Fruit fly (Drosophila melanogaster) whole organism, pupa: ENCODE measurements around the gene CG18765.

Experiments
- CG10348 ChIP-seq: fragments of 200-800 bp; sonication (Bioruptor generic); IDR thresholded peaks from 2 replicates; pipeline ENCODE4 v1.3.6; 2022; ENCODE audit warnings: missing biosample characterization, missing genetic modification characterization
- CG12605 ChIP-seq: fragments of 200-800 bp; sonication (Bioruptor generic); IDR thresholded peaks from 2 replicates; pipeline ENCODE4 v1.3.6; 2022; ENCODE audit warnings: missing biosample characterization, missing genetic modification characterization
- CG13204 ChIP-seq: fragments of 200-800 bp; sonication (Bioruptor generic); optimal IDR thresholded peaks from 2 replicates; lab custom pipeline; 2018; ENCODE audit warnings: missing biosample characterization, mild to moderate bottlenecking, missing genetic modification characterization, moderate library complexity
- CG14655 ChIP-seq: fragments of 200-800 bp; sonication (Bioruptor generic); optimal IDR thresholded peaks from 3 replicates; lab custom pipeline; 2017; ENCODE audit warnings: mild to moderate bottlenecking, missing biosample characterization, missing genetic modification reagents, missing genetic modification characterization
- CG15710 ChIP-seq: fragments of 200-800 bp; sonication (Bioruptor generic); optimal IDR thresholded peaks from 2 replicates; lab custom pipeline; 2018; ENCODE audit warnings: missing biosample characterization, mild to moderate bottlenecking, missing genetic modification characterization, moderate library complexity
- CG17806 ChIP-seq: fragments of 200-800 bp; sonication (Bioruptor generic); optimal IDR thresholded peaks from 2 replicates; lab custom pipeline; 2018; ENCODE audit warnings: missing biosample characterization, mild to moderate bottlenecking, missing genetic modification characterization, moderate library complexity
- CG32121 ChIP-seq: fragments of 200-800 bp; sonication (Bioruptor generic); IDR thresholded peaks from 2 replicates; pipeline ENCODE4 v1.3.6; 2022; ENCODE audit warnings: missing biosample characterization, missing genetic modification characterization
- CG34367 ChIP-seq: fragments of 200-800 bp; sonication (Bioruptor generic); optimal IDR thresholded peaks from 2 replicates; lab custom pipeline; 2018; ENCODE audit warnings: missing biosample characterization, mild to moderate bottlenecking, missing genetic modification characterization
- CG4496 ChIP-seq: fragments of 200-800 bp; sonication (Bioruptor generic); IDR thresholded peaks from 3 replicates; pipeline ENCODE4 v1.3.6; 2022; ENCODE audit warnings: missing biosample characterization, missing genetic modification characterization
- CG8159 ChIP-seq: fragments of 200-800 bp; sonication (Bioruptor generic); optimal IDR thresholded peaks from 3 replicates; lab custom pipeline; 2018; ENCODE audit warnings: missing biosample characterization, mild to moderate bottlenecking, missing genetic modification characterization, moderate library complexity
- CG8301 ChIP-seq: fragments of 200-800 bp; sonication (Bioruptor generic); optimal IDR thresholded peaks from 2 replicates; lab custom pipeline; 2018; ENCODE audit warnings: missing biosample characterization, mild to moderate bottlenecking, missing genetic modification characterization
- D1 ChIP-seq: fragments of 200-800 bp; sonication (Bioruptor generic); optimal IDR thresholded peaks from 2 replicates; lab custom pipeline; 2018; ENCODE audit warnings: missing biosample characterization, mild to moderate bottlenecking, missing genetic modification characterization, moderate library complexity
- EcR ChIP-seq: fragments of 200-800 bp; sonication (Bioruptor generic); optimal IDR thresholded peaks from 3 replicates; lab custom pipeline; 2019; ENCODE audit warnings: missing biosample characterization, missing genetic modification characterization, mild to moderate bottlenecking, moderate library complexity, missing genetic modification reagents
- Pif1A ChIP-seq: fragments of 200-800 bp; sonication (Bioruptor generic); optimal IDR thresholded peaks from 3 replicates; lab custom pipeline; 2016; ENCODE audit warnings: missing biosample characterization, missing genetic modification characterization
- Snoo ChIP-seq: fragments of 200-800 bp; sonication (Bioruptor generic); optimal IDR thresholded peaks from 3 replicates; lab custom pipeline; 2017; ENCODE audit warnings: missing biosample characterization, mild to moderate bottlenecking, missing genetic modification characterization, inconsistent platforms
- fd96Ca ChIP-seq: fragments of 200-800 bp; sonication (Bioruptor generic); IDR thresholded peaks from 3 replicates; pipeline ENCODE4 v1.3.6; 2022; ENCODE audit warnings: missing biosample characterization, missing genetic modification characterization
- gl ChIP-seq: fragments of 200-800 bp; sonication (Bioruptor generic); optimal IDR thresholded peaks from 2 replicates; lab custom pipeline; 2018; ENCODE audit warnings: missing biosample characterization, mild to moderate bottlenecking, missing genetic modification characterization
- rn ChIP-seq: fragments of 200-800 bp; sonication (Bioruptor generic); IDR thresholded peaks from 2 replicates; pipeline ENCODE4 v1.3.6; 2022; ENCODE audit warnings: missing biosample characterization, missing genetic modification characterization

The CG18765 gene

dm6 chr3R:11694311-11695305 is 3.0 kb upstream of the CG18765 start, which contains the start of gene Fer3:
Gene Fer3 (minus strand): TSS chr3R:11694311.
- TF ChIP-seq CG8301 (tag; lab: Kevin White, UChicago): no peak
- no peak for TF ChIP-seq gl (tag; lab: Kevin White, UChicago)
- TF ChIP-seq CG12605: 0 out of 2 replicates have a peak, but pooled peaks have one; percentile 38
- TF ChIP-seq CG8159 (tag; lab: Kevin White, UChicago): peak; percentile 39
- TF ChIP-seq CG15710 (tag; lab: Kevin White, UChicago): peak; percentile 31
- TF ChIP-seq CG34367 (tag; lab: Kevin White, UChicago): peak; percentile 5

DNA sequence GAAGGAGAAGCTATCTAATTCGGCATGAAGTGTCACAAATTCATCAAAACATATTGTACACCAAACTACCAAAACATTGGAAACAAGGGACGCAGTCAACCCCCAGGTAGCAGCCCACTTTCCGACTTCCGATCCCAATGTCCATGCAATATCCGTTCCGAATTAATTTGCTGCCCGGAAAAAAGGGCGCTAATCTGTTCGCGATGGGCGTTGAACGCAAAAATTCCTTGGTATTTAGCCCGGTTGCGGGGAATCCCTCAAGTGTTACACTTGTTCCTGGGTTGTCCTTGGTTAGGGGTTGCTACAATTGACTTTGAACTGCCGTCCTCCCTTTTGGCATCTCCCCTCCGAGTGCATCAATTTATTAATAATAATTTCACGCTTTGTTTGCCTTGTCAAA is 905 bp upstream of the CG18765 start:
- TF ChIP-seq CG32121 (GFP tag; lab: Robert Waterston, UW) (no peak), CG4496 (GFP tag; lab: Robert Waterston, UW) (no peak), CG10348 (GFP tag; lab: Robert Waterston, UW) (no peak), Pif1A (GFP tag; lab: Kevin White, UChicago) (no peak), Snoo (tag; lab: Kevin White, UChicago) (no peak), CG13204 (no peak), CG14655 (GFP tag; lab: Kevin White, UChicago) (no peak), CG15710 (tag; lab: Kevin White, UChicago) (no peak), CG8301 (tag; lab: Kevin White, UChicago) (no peak)

- TF ChIP-seq CG12605 (no peak), D1 (tag; lab: Kevin White, UChicago) (no peak), CG34367 (tag; lab: Kevin White, UChicago) (no peak), Pif1A (GFP tag; lab: Kevin White, UChicago) (no peak), CG32121 (GFP tag; lab: Robert Waterston, UW) (no peak), CG15710 (tag; lab: Kevin White, UChicago) (no peak), CG17806 (tag; lab: Kevin White, UChicago) (no peak), rn (no peak), CG4496 (GFP tag; lab: Robert Waterston, UW) (no peak)
Measured at dm6 chr3R:11690857-11691471, 635 bp downstream of the CG18765 start.

- TF ChIP-seq Snoo (tag; lab: Kevin White, UChicago): no peak
- TF ChIP-seq EcR: peak; percentile 37
- 0 out of 2 replicates have a peak, but pooled peaks have one; percentile 30 for TF ChIP-seq CG32121 (GFP tag; lab: Robert Waterston, UW)
Measured at dm6 chr3R:11689900-11690299, 1.7 kb downstream of the CG18765 start, which contains the start of gene CG6908. Gene CG6908 (minus strand): TSS chr3R:11690051.

DNA sequence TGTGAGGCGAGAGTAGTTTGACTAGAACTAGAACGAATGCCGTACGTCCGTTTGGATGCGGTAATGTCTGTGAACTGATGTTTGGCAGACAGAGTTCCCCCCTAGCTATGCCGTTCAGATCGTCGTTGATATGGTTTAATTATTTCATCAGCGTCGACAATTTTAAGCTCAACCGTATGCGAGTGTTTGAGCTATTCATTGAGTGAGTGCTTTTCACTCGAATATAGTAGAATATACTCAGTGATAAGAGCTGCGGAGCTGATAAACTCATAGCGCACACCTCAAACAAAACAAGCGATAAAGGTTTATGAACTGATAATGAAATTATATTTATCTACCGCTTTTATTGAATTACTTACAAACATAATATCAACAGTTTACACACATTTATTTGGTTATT is 3.5 kb downstream of the CG18765 start, which contains the start of gene CG6834:
Gene CG6834, minus strand, starts transcription at position 79 of the 400 bp plus-strand sequence.
- TF ChIP-seq CG8159 (tag; lab: Kevin White, UChicago) (no peak), EcR (peak; percentile 57)

dm6 chr3R:11684316-11684715 is 7.3 kb downstream of the CG18765 start, which contains the start of gene CG6830:
Gene CG6830 (minus strand): TSS chr3R:11684342.
- TF ChIP-seq CG13204: no peak

- TF ChIP-seq fd96Ca (GFP tag; lab: Robert Waterston, UW) (no peak), EcR (no peak), CG34367 (tag; lab: Kevin White, UChicago) (no peak)
Measured at dm6 chr3R:11683675-11684074, 7.9 kb downstream of the CG18765 start.

dm6 chr3R:11679513-11679912 is 12.1 kb downstream of the CG18765 start, which contains the start of the genes Taf12 and Ho:
Gene Taf12 (minus strand): TSS chr3R:11679690.
Gene Ho (plus strand): TSS chr3R:11679743.
- TF ChIP-seq CG32121 (GFP tag; lab: Robert Waterston, UW): no peak
- peak; percentile 9 for TF ChIP-seq EcR
